Worm (Caenorhabditis elegans) whole organism, L4/young adult: Measurements from ENCODE around the gene T11G6.5.

Source experiments
- W03F9.2 ChIP-seq: fragments of 150-350 bp; optimal IDR thresholded peaks from 2 replicates; lab custom pipeline; 2014; ENCODE audit warnings: missing biosample characterization, missing genetic modification characterization
- dao-5 ChIP-seq: sonication (generic microtip); optimal IDR thresholded peaks from 2 replicates; lab custom pipeline; 2016; ENCODE audit warnings: missing genotype, missing genetic modification characterization, moderate library complexity, missing compliant biosample characterization
- him-1 ChIP-seq: sonication (generic microtip); optimal IDR thresholded peaks from 2 replicates; lab custom pipeline; 2016; ENCODE audit warnings: missing genotype, missing genetic modification reagents, missing genetic modification characterization, missing compliant biosample characterization

- no peak for TF ChIP-seq him-1
- TF ChIP-seq W03F9.2 = no peak
- no peak for TF ChIP-seq dao-5 (tag; lab: Kevin White, UChicago)
Measured at ce11 chrIV:10889820-10890462, 47.4 kb upstream of the T11G6.5 start, which contains the start of gene F13E9.15.
